Worm (Caenorhabditis elegans): ENCODE results near the gene mcm-3.
"Not testable (repeated sequence)": the region's sequence is repeated elsewhere in the genome, so short reads cannot be mapped to it uniquely, and the experiment has no call there.

DNA sequence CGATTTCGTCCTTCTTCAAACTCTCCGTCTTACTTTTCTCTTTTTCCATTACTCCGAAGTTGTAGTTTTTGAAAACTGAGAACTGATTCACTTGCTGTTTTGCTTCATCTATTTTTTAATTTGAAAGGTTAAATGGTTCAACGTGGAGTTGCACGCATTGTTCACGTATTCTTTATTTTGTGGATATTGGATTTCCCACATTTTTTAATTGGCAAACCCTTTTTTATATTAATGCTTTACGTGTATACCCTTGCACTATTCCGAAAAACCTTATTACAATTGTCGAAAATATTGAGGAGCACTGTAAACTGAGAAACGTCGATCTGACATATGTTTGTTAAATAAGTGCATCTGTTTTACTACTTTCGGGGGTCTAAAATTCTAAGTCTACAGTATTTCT lies 22.6 kb downstream of the mcm-3 start, which contains the start of gene melo-3:
- TF ChIP-seq nhr-12, nhr-28, snpc-4, xbp-1, pax-3 (tag; optimal IDR thresholded peaks at IDR 0.05): not testable (repeated sequence)

Measured in whole organism, L1 larva.